Worm (Caenorhabditis elegans) whole organism, young adult: ENCODE measurements around the gene F58F12.1.

ENCODE experiments used
- F39B2.1 ChIP-seq: fragments of 200-800 bp; sonication (Bioruptor generic); IDR thresholded peaks from 2 replicates; pipeline ENCODE4 v1.3.6; 2022; ENCODE audit warnings: missing genetic modification reagents, missing genetic modification characterization, missing compliant biosample characterization
- akir-1 ChIP-seq: fragments of 200-800 bp; sonication (Bioruptor generic); optimal IDR thresholded peaks from 2 replicates; lab custom pipeline; 2018; ENCODE audit warnings: mild to moderate bottlenecking, missing genetic modification characterization, moderate library complexity, missing compliant biosample characterization
- aptf-2 ChIP-seq: fragments of 200-800 bp; sonication (Bioruptor generic); conservative IDR thresholded peaks from 2 replicates; pipeline ENCODE4 v1.3.6; 2022; ENCODE audit warnings: missing genetic modification reagents, missing genetic modification characterization, missing compliant biosample characterization
- ceh-40 ChIP-seq: fragments of 200-800 bp; sonication (Bioruptor generic); IDR thresholded peaks from 2 replicates; pipeline ENCODE4 v1.3.6; 2022; ENCODE audit warnings: missing genetic modification characterization, missing compliant biosample characterization
- ceh-58 ChIP-seq: fragments of 200-800 bp; sonication (Bioruptor generic); IDR thresholded peaks from 2 replicates; pipeline ENCODE4 v1.3.6; 2022; ENCODE audit warnings: missing genetic modification characterization, missing compliant biosample characterization
- ets-4 ChIP-seq: fragments of 200-800 bp; sonication (Bioruptor generic); optimal IDR thresholded peaks from 2 replicates; lab custom pipeline; 2018; ENCODE audit warnings: mild to moderate bottlenecking, missing genetic modification characterization, missing compliant biosample characterization
- hlh-12 ChIP-seq: sonication (generic microtip); optimal IDR thresholded peaks from 2 replicates; lab custom pipeline; 2016; ENCODE audit warnings: missing genetic modification characterization, missing compliant biosample characterization
- lin-40 ChIP-seq: sonication (generic microtip); optimal IDR thresholded peaks from 2 replicates; lab custom pipeline; 2016; ENCODE audit warnings: missing genetic modification characterization, mild to moderate bottlenecking, missing compliant biosample characterization, missing genotype, missing genetic modification reagents
- nhr-120 ChIP-seq: fragments of 200-800 bp; sonication (Bioruptor generic); IDR thresholded peaks from 2 replicates; pipeline ENCODE4 v1.3.6; 2022; ENCODE audit warnings: missing genetic modification characterization, missing compliant biosample characterization
- nhr-80 ChIP-seq: sonication (generic microtip); optimal IDR thresholded peaks from 2 replicates; lab custom pipeline; 2016; ENCODE audit warnings: missing genetic modification characterization, missing compliant biosample characterization
- nhr-90 ChIP-seq: sonication (generic microtip); optimal IDR thresholded peaks from 2 replicates; lab custom pipeline; 2016; ENCODE audit warnings: missing genotype, mild to moderate bottlenecking, missing genetic modification characterization, missing compliant biosample characterization
- sdz-38 ChIP-seq: sonication (generic microtip); optimal IDR thresholded peaks from 2 replicates; lab custom pipeline; 2016; ENCODE audit warnings: missing genotype, missing genetic modification characterization, missing compliant biosample characterization
- unc-130 ChIP-seq: sonication (generic microtip); optimal IDR thresholded peaks from 2 replicates; lab custom pipeline; 2016; ENCODE audit warnings: missing genetic modification reagents, missing genetic modification characterization, missing compliant biosample characterization
- unc-62 ChIP-seq: fragments of 150-350 bp; optimal IDR thresholded peaks from 2 replicates; lab custom pipeline; 2014; ENCODE audit warnings: missing biosample characterization, missing genetic modification reagents, missing genetic modification characterization

DNA sequence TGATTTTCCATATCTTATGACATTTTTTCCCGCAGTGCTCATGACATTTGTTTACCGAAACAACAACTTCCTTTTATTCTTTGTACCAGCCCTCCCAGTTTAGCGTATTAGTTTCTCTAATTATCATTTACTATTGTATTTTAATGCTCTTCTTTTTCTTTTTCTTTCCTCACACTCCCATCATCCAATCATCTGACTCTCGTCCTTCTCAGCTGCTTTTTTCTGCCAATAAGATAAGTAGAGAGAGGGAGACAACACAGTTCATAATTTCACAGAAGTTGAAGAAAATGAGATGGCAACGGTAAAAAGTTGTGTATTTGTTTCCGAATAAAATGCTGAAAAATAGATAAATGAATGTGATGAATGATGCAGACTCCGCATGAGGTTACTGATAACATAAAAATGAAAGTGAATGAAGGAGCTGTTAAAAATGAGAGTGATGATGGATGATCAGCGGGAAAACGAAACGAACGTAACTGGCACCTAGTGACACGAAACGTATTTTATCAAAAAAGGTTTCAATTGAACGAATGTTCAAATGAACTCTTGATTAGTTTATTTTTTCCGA, 6.0 kb upstream of the F58F12.1 start:
- TF ChIP-seq lin-40 (tag; lab: Kevin White, UChicago) (no peak), nhr-80 (tag; lab: Kevin White, UChicago) (peak; percentile 91), nhr-120 (no peak), F39B2.1 (GFP tag; lab: Robert Waterston, UW) (no peak), nhr-90 (tag; lab: Kevin White, UChicago) (no peak), ceh-58 (GFP tag; lab: Robert Waterston, UW) (no peak), unc-130 (GFP tag; lab: Kevin White, UChicago) (no peak), aptf-2 (GFP tag; lab: Robert Waterston, UW) (no peak), sdz-38 (tag; lab: Kevin White, UChicago) (no peak), hlh-12 (tag; lab: Kevin White, UChicago) (no peak), akir-1 (GFP tag; lab: Kevin White, UChicago) (no peak), ceh-40 (no peak), ets-4 (GFP tag; lab: Kevin White, UChicago) (no peak), unc-62 (GFP tag; lab: Kevin White, UChicago) (no peak)
